Fruit fly (Drosophila melanogaster) whole organism, embryonic: ENCODE results near the gene mRpS18B.

Source experiments
- Bdp1 ChIP-seq: fragments of 200-800 bp; sonication (Bioruptor generic); optimal IDR thresholded peaks from 3 replicates; lab custom pipeline; 2016; ENCODE audit warnings: missing biosample characterization, missing genetic modification characterization
- CG10321 ChIP-seq: fragments of 200-800 bp; sonication (Bioruptor generic); IDR thresholded peaks from 2 replicates; pipeline ENCODE4 v1.3.6; 2022; ENCODE audit warnings: missing biosample characterization, missing genetic modification characterization
- CG11398 ChIP-seq: fragments of 200-800 bp; sonication (Bioruptor generic); optimal IDR thresholded peaks from 2 replicates; lab custom pipeline; 2016; ENCODE audit warnings: missing biosample characterization, missing genetic modification characterization
- CG12104 ChIP-seq: fragments of 200-800 bp; sonication (Bioruptor generic); optimal IDR thresholded peaks from 3 replicates; lab custom pipeline; 2016; ENCODE audit warnings: missing biosample characterization, missing genetic modification characterization
- CG12744 ChIP-seq: fragments of 200-800 bp; sonication (Bioruptor generic); optimal IDR thresholded peaks from 2 replicates; lab custom pipeline; 2016; ENCODE audit warnings: missing biosample characterization, missing genetic modification characterization
- CG12769 ChIP-seq: fragments of 200-800 bp; sonication (Bioruptor generic); optimal IDR thresholded peaks from 2 replicates; lab custom pipeline; 2019; ENCODE audit warnings: missing biosample characterization, mild to moderate bottlenecking, missing genetic modification characterization, moderate library complexity
- CG14667 ChIP-seq: fragments of 200-800 bp; sonication (Bioruptor generic); IDR thresholded peaks from 2 replicates; pipeline ENCODE4 v1.3.6; 2022; ENCODE audit warnings: missing biosample characterization, missing genetic modification characterization
- CG14710 ChIP-seq: fragments of 200-800 bp; sonication (Bioruptor generic); optimal IDR thresholded peaks from 3 replicates; lab custom pipeline; 2019; ENCODE audit warnings: missing biosample characterization, mild to moderate bottlenecking, missing genetic modification characterization, moderate library complexity
- CG18619 ChIP-seq: fragments of 200-800 bp; sonication (Bioruptor generic); optimal IDR thresholded peaks from 3 replicates; lab custom pipeline; 2017; ENCODE audit warnings: missing biosample characterization, mild to moderate bottlenecking, missing genetic modification characterization
- CG2875 ChIP-seq: fragments of 200-800 bp; sonication (Bioruptor generic); optimal IDR thresholded peaks from 2 replicates; lab custom pipeline; 2017; ENCODE audit warnings: missing biosample characterization, mild to moderate bottlenecking, missing genetic modification characterization, missing genetic modification reagents
- CG31441 ChIP-seq: fragments of 200-800 bp; sonication (Bioruptor generic); IDR thresholded peaks from 2 replicates; pipeline ENCODE4 v1.3.6; 2022; ENCODE audit warnings: missing biosample characterization, missing genetic modification characterization
- CG32767 ChIP-seq: fragments of 200-800 bp; sonication (Bioruptor generic); IDR thresholded peaks from 2 replicates; pipeline ENCODE4 v1.3.6; 2022; ENCODE audit warnings: missing biosample characterization, missing genetic modification characterization
- CG4360 ChIP-seq: fragments of 200-800 bp; sonication (Bioruptor generic); IDR thresholded peaks from 2 replicates; pipeline ENCODE4 v1.3.6; 2022; ENCODE audit warnings: missing biosample characterization, missing genetic modification characterization
- CG4820 ChIP-seq: fragments of 200-800 bp; sonication (Bioruptor generic); optimal IDR thresholded peaks from 3 replicates; lab custom pipeline; 2016; ENCODE audit warnings: missing biosample characterization, missing genetic modification characterization
- CG6689 ChIP-seq: fragments of 200-800 bp; sonication (Bioruptor generic); IDR thresholded peaks from 2 replicates; pipeline ENCODE4 v1.3.6; 2022; ENCODE audit warnings: missing biosample characterization, missing genetic modification characterization
- CG9727 ChIP-seq: fragments of 200-800 bp; sonication (Bioruptor generic); optimal IDR thresholded peaks from 3 replicates; lab custom pipeline; 2017; ENCODE audit warnings: missing biosample characterization, mild to moderate bottlenecking, missing genetic modification characterization
- CG9876 ChIP-seq: fragments of 200-800 bp; sonication (Bioruptor generic); optimal IDR thresholded peaks from 2 replicates; lab custom pipeline; 2016; ENCODE audit warnings: missing biosample characterization, missing genetic modification characterization
- CG9932 ChIP-seq: fragments of 200-800 bp; sonication (Bioruptor generic); IDR thresholded peaks from 2 replicates; pipeline ENCODE4 v1.3.6; 2022; ENCODE audit warnings: missing biosample characterization, missing genetic modification characterization
- Chrac-16 ChIP-seq: fragments of 200-800 bp; sonication (Bioruptor generic); optimal IDR thresholded peaks from 3 replicates; lab custom pipeline; 2016; ENCODE audit warnings: missing biosample characterization, missing genetic modification characterization
- Doc3 ChIP-seq: fragments of 200-800 bp; sonication (Bioruptor generic); IDR thresholded peaks from 3 replicates; pipeline ENCODE4 v1.3.6; 2022; ENCODE audit warnings: missing biosample characterization, missing genetic modification characterization; ENCODE audit not compliant: partially characterized antibody
- E2f2 ChIP-seq: fragments of 200-800 bp; sonication (Bioruptor generic); IDR thresholded peaks from 2 replicates; pipeline ENCODE4 v1.3.6; 2022; ENCODE audit warnings: missing biosample characterization, missing genetic modification characterization
- Elba2 ChIP-seq: fragments of 200-800 bp; sonication (Bioruptor generic); optimal IDR thresholded peaks from 3 replicates; lab custom pipeline; 2016; ENCODE audit warnings: missing biosample characterization, missing genetic modification characterization
- Fer2 ChIP-seq: fragments of 200-800 bp; sonication (Bioruptor generic); optimal IDR thresholded peaks from 2 replicates; lab custom pipeline; 2018; ENCODE audit warnings: missing biosample characterization, mild to moderate bottlenecking, missing genetic modification characterization, moderate library complexity
- GATAe ChIP-seq: fragments of 200-800 bp; sonication (Bioruptor generic); conservative IDR thresholded peaks from 2 replicates; pipeline ENCODE4 v1.3.6; 2022; ENCODE audit warnings: missing biosample characterization, missing genetic modification characterization
- H2.0 ChIP-seq: fragments of 200-800 bp; sonication (Bioruptor generic); IDR thresholded peaks from 2 replicates; pipeline ENCODE4 v1.3.6; 2022; ENCODE audit warnings: missing biosample characterization, missing genetic modification characterization
- HHEX ChIP-seq: fragments of 200-800 bp; sonication (Bioruptor generic); optimal IDR thresholded peaks from 3 replicates; lab custom pipeline; 2017; ENCODE audit warnings: missing biosample characterization, mild to moderate bottlenecking, missing genetic modification characterization, missing genetic modification reagents
- Sox102F ChIP-seq: fragments of 200-800 bp; sonication (Bioruptor generic); optimal IDR thresholded peaks from 2 replicates; lab custom pipeline; 2018; ENCODE audit warnings: missing biosample characterization, mild to moderate bottlenecking, missing genetic modification characterization, moderate library complexity
- Xrp1 ChIP-seq: fragments of 200-800 bp; sonication (Bioruptor generic); IDR thresholded peaks from 2 replicates; pipeline ENCODE4 v1.3.6; 2022; ENCODE audit warnings: missing biosample characterization, missing genetic modification characterization
- ase ChIP-seq: fragments of 200-800 bp; sonication (Bioruptor generic); IDR thresholded peaks from 3 replicates; pipeline ENCODE4 v1.3.6; 2022; ENCODE audit warnings: missing biosample characterization, missing genetic modification characterization
- bowl ChIP-seq: fragments of 200-800 bp; sonication (Bioruptor generic); IDR thresholded peaks from 2 replicates; pipeline ENCODE4 v1.3.6; 2022; ENCODE audit warnings: missing biosample characterization, missing genetic modification characterization
- cg ChIP-seq: fragments of 200-800 bp; sonication (Bioruptor generic); optimal IDR thresholded peaks from 3 replicates; lab custom pipeline; 2019; ENCODE audit warnings: missing biosample characterization, mild to moderate bottlenecking, missing genetic modification characterization, moderate library complexity
- emc ChIP-seq: fragments of 200-800 bp; sonication (Bioruptor generic); optimal IDR thresholded peaks from 2 replicates; lab custom pipeline; 2016; ENCODE audit warnings: missing biosample characterization, missing genetic modification characterization
- en ChIP-seq: fragments of 200-800 bp; sonication (Bioruptor generic); optimal IDR thresholded peaks from 2 replicates; lab custom pipeline; 2016; ENCODE audit warnings: missing biosample characterization, missing genetic modification characterization
- fd64A ChIP-seq: fragments of 200-800 bp; sonication (Bioruptor generic); optimal IDR thresholded peaks from 3 replicates; lab custom pipeline; 2018; ENCODE audit warnings: missing biosample characterization, mild to moderate bottlenecking, missing genetic modification characterization
- gfzf ChIP-seq: fragments of 200-800 bp; sonication (Bioruptor generic); optimal IDR thresholded peaks from 2 replicates; lab custom pipeline; 2016; ENCODE audit warnings: missing biosample characterization, mild to moderate bottlenecking, missing genetic modification characterization, moderate library complexity
- gt ChIP-seq: fragments of 200-800 bp; sonication (Bioruptor generic); IDR thresholded peaks from 2 replicates; pipeline ENCODE4 v1.3.6; 2022; ENCODE audit warnings: missing biosample characterization, missing genetic modification characterization
- hbn ChIP-seq: fragments of 200-800 bp; sonication (Bioruptor generic); IDR thresholded peaks from 2 replicates; pipeline ENCODE4 v1.3.6; 2022; ENCODE audit warnings: missing biosample characterization, missing genetic modification characterization; ENCODE audit not compliant: partially characterized antibody
- hkb ChIP-seq, 2 experiments: fragments of 200-800 bp in 1 of 2; fragments of >200 bp in 1 of 2; sonication (Bioruptor generic) in 1 of 2; IDR thresholded peaks in 1 of 2; optimal IDR thresholded peaks in 1 of 2; 2 replicates each; pipeline versions ENCODE4 v1.3.6 to Lab custom; 2017 to 2022; ENCODE audit warnings: missing biosample characterization in 1 of 2, missing genetic modification characterization in 1 of 2
- insv ChIP-seq, 2 experiments: fragments of 200-800 bp; sonication (Bioruptor generic); optimal IDR thresholded peaks; 3 replicates each; lab custom pipeline; 2016 to 2018; ENCODE audit warnings: missing biosample characterization in 2 of 2, missing genetic modification characterization in 2 of 2
- lmd ChIP-seq: fragments of 200-800 bp; sonication (Bioruptor generic); IDR thresholded peaks from 2 replicates; pipeline ENCODE4 v1.3.6; 2022; ENCODE audit warnings: missing biosample characterization, missing genetic modification characterization
- phol ChIP-seq: fragments of 200-800 bp; sonication (Bioruptor generic); optimal IDR thresholded peaks from 3 replicates; lab custom pipeline; 2018; ENCODE audit warnings: missing biosample characterization, mild to moderate bottlenecking, missing genetic modification characterization, moderate library complexity
- pros ChIP-seq: fragments of 200-800 bp; sonication (Bioruptor generic); optimal IDR thresholded peaks from 3 replicates; lab custom pipeline; 2019; ENCODE audit warnings: missing biosample characterization, mild to moderate bottlenecking, missing genetic modification characterization, moderate library complexity
- rib ChIP-seq: fragments of 200-800 bp; sonication (Bioruptor generic); IDR thresholded peaks from 2 replicates; pipeline ENCODE4 v1.3.6; 2022; ENCODE audit warnings: missing biosample characterization, missing genetic modification characterization
- shn ChIP-seq: fragments of 200-800 bp; sonication (Bioruptor generic); optimal IDR thresholded peaks from 3 replicates; lab custom pipeline; 2016; ENCODE audit warnings: missing biosample characterization, missing genetic modification characterization
- sqz ChIP-seq: fragments of 200-800 bp; sonication (Bioruptor generic); optimal IDR thresholded peaks from 3 replicates; lab custom pipeline; 2018; ENCODE audit warnings: missing biosample characterization, mild to moderate bottlenecking, missing genetic modification characterization
- stwl ChIP-seq: fragments of 200-800 bp; sonication (Bioruptor generic); optimal IDR thresholded peaks from 3 replicates; lab custom pipeline; 2018; ENCODE audit warnings: missing biosample characterization, mild to moderate bottlenecking, missing genetic modification characterization, moderate library complexity
- tin ChIP-seq: fragments of 200-800 bp; sonication (Bioruptor generic); optimal IDR thresholded peaks from 3 replicates; lab custom pipeline; 2016; ENCODE audit warnings: missing biosample characterization, missing genetic modification characterization
- vfl ChIP-seq: fragments of 200-800 bp; sonication (Bioruptor generic); optimal IDR thresholded peaks from 2 replicates; lab custom pipeline; 2016; ENCODE audit warnings: missing biosample characterization, missing genetic modification characterization
- zen2 ChIP-seq: fragments of 200-800 bp; sonication (Bioruptor generic); IDR thresholded peaks from 3 replicates; pipeline ENCODE4 v1.3.6; 2022; ENCODE audit warnings: missing biosample characterization, missing genetic modification characterization; ENCODE audit not compliant: partially characterized antibody

Gene mRpS18B

DNA sequence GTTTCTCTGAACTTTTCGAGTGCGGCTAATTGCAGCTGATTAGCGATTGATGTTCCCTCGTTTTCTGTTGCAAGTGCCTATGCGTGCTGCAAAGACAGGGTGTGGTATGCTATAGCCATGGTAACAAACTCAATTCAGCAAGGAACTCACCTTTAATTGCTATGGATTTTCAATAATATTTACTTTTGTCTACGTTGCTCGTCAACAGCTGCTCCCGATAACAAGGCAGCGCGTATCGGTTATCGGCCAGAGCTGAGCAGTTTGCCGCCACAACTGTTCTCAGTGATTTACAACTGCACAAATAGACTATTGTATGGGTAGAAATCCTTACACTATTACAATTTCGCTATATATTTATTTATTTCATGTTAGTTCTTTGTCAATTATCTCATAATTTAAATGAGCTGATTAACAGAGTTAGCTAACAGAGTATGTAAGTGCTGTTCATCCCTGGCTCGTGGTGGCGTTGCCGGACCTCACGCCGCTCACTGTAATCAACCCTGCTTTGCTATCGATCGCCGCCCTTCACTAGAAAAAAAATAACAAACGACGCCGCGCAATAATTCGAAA lies 21.7 kb downstream of the mRpS18B start, which contains the start of the genes pr and neb (continued):
- TF ChIP-seq GATAe (no peak), shn (GFP tag; lab: Kevin White, UChicago) (no peak), vfl (GFP tag; lab: Kevin White, UChicago) (no peak), cg (GFP tag; lab: Kevin White, UChicago) (no peak), Bdp1 (peak; percentile 31), CG18619 (peak; percentile 36), CG12744 (GFP tag; lab: Kevin White, UChicago) (no peak), Elba2 (GFP tag; lab: Kevin White, UChicago) (no peak), stwl (tag; lab: Kevin White, UChicago) (peak; percentile 52), gfzf (GFP tag; lab: Kevin White, UChicago) (peak; percentile 13), CG12104 (GFP tag; lab: Kevin White, UChicago) (peak; percentile 67), CG14667 (GFP tag; lab: Robert Waterston, UW) (no peak), CG9876 (GFP tag; lab: Kevin White, UChicago) (peak; percentile 16), tin (peak; percentile 52), CG4360 (GFP tag; lab: Robert Waterston, UW) (no peak), en (GFP tag; lab: Kevin White, UChicago) (no peak), phol (tag; lab: Kevin White, UChicago) (peak; percentile 35), rib (GFP tag; lab: Robert Waterston, UW) (peak; percentile 17; the same call in 1 of the 2 replicates), hbn (no peak), bowl (GFP tag; lab: Robert Waterston, UW) (0 out of 2 replicates have a peak, but pooled peaks have one; percentile 15), Xrp1 (GFP tag; lab: Robert Waterston, UW) (no peak), Doc3 (GFP tag; lab: Robert Waterston, UW) (0 out of 3 replicates have a peak, but pooled peaks have one; percentile 40), CG31441 (GFP tag; lab: Robert Waterston, UW) (peak; percentile 30; the same call in 1 of the 2 replicates), lmd (peak; percentile 74), CG4820 (GFP tag; lab: Kevin White, UChicago) (peak; percentile 56), CG32767 (GFP tag; lab: Robert Waterston, UW) (peak; percentile 41; the same call in 1 of the 2 replicates), H2.0 (GFP tag; lab: Robert Waterston, UW) (peak; percentile 48), Sox102F (GFP tag; lab: Kevin White, UChicago) (peak; percentile 67), emc (GFP tag; lab: Kevin White, UChicago) (peak; percentile 2), gt (GFP tag; lab: Robert Waterston, UW) (no peak), zen2 (GFP tag; lab: Robert Waterston, UW) (0 out of 3 replicates have a peak, but pooled peaks have one; percentile 38), fd64A (GFP tag; lab: Kevin White, UChicago) (no peak), CG14710 (tag; lab: Kevin White, UChicago) (peak; percentile 69), CG2875 (GFP tag; lab: Kevin White, UChicago) (no peak), sqz (GFP tag; lab: Kevin White, UChicago) (peak; percentile 51), Chrac-16 (GFP tag; lab: Kevin White, UChicago) (peak; percentile 57), hkb (optimal IDR thresholded peaks at IDR 0.05; lab: Kevin White, UChicago) (peak; percentile 58), hkb (GFP tag; IDR thresholded peaks at IDR 0.05; lab: Robert Waterston, UW) (peak; percentile 82), CG9727 (GFP tag; lab: Kevin White, UChicago) (peak; percentile 68), insv (GFP tag; optimal IDR thresholded peaks at IDR 0.05; lab: Kevin White, UChicago) (peak in 1 of 2 experiments; percentile 0), E2f2 (GFP tag; lab: Robert Waterston, UW) (peak; percentile 94), ase (GFP tag; lab: Robert Waterston, UW) (0 out of 3 replicates have a peak, but pooled peaks have one; percentile 25), HHEX (GFP tag; lab: Kevin White, UChicago) (no peak), CG11398 (GFP tag; lab: Kevin White, UChicago) (no peak), pros (GFP tag; lab: Kevin White, UChicago) (no peak), CG9932 (GFP tag; lab: Robert Waterston, UW) (peak; percentile 85), CG10321 (GFP tag; lab: Robert Waterston, UW) (peak; percentile 9; the same call in 1 of the 2 replicates), Fer2 (no peak), CG12769 (tag; lab: Kevin White, UChicago) (peak; percentile 70), CG6689 (0 out of 2 replicates have a peak, but pooled peaks have one; percentile 20)
